Worm (Caenorhabditis elegans) whole organism, L4/young adult: ENCODE results near the gene baf-1.

Experiments used
- W03F9.2 ChIP-seq: fragments of 150-350 bp; optimal IDR thresholded peaks from 2 replicates; lab custom pipeline; 2014; ENCODE audit warnings: missing biosample characterization, missing genetic modification characterization
- dao-5 ChIP-seq: sonication (generic microtip); optimal IDR thresholded peaks from 2 replicates; lab custom pipeline; 2016; ENCODE audit warnings: missing genotype, missing genetic modification characterization, moderate library complexity, missing compliant biosample characterization
- him-1 ChIP-seq: sonication (generic microtip); optimal IDR thresholded peaks from 2 replicates; lab custom pipeline; 2016; ENCODE audit warnings: missing genotype, missing genetic modification reagents, missing genetic modification characterization, missing compliant biosample characterization

baf-1 gene

DNA sequence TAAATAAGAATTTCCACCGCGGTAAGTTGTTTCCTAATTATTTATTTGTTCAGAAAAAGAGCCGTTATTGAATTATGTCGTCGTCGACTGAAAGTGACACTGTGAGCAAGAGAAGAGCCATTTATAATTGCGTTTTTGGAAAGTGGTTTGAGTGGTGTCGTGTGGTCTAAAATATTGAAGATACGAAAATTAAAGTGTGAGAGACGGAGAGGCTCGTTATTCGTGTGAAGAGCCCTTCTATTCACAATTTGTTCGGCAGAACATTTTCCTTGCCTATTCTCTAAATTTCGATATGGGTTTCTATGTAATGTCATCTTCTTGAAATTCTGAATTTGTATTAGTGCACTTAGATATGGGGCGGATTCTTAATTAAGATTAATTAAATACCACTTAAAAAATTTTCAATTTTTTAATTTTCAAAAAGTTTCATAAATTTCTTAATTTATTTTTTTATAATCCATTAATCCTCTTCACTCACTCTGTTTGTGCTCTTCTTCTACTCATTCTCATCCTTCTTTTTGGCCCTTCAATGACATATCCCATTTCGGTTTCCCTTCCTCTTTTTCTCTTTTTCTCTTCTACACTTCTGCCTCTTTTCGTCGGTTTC is 42.6 kb downstream of the baf-1 start:
- TF ChIP-seq W03F9.2 (tag; lab: Kevin White, UChicago): no peak
- TF ChIP-seq him-1: no peak
- TF ChIP-seq dao-5 (tag; lab: Kevin White, UChicago): peak; percentile 46

ce11 chrIII:9511055-9511520 is 43.8 kb downstream of the baf-1 start, which contains the start of gene F55H2.5:
F55H2.5 (plus strand) TSS chrIII:9511470.
- no peak for TF ChIP-seq him-1
- TF ChIP-seq dao-5 (tag; lab: Kevin White, UChicago): no peak
- no peak for TF ChIP-seq W03F9.2 (tag; lab: Kevin White, UChicago)

DNA sequence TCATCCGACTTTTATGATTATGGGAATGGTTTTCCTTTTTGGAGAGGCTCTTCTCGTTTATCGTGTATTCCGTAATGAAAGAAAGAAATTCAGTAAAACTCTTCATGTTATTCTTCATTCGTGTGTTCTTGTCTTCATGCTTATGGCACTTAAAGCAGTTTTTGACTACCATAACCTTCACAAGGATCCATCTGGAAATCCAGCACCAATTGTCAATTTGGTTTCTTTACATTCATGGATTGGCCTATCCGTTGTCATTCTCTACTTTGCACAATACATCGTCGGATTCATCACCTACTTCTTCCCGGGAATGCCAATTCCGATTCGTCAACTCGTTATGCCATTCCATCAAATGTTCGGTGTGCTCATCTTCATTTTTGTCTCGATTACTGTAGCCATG is 44.4 kb downstream of the baf-1 start:
- TF ChIP-seq dao-5 (tag; lab: Kevin White, UChicago): no peak
- no peak for TF ChIP-seq him-1
- TF ChIP-seq W03F9.2 (tag; lab: Kevin White, UChicago): no peak

DNA sequence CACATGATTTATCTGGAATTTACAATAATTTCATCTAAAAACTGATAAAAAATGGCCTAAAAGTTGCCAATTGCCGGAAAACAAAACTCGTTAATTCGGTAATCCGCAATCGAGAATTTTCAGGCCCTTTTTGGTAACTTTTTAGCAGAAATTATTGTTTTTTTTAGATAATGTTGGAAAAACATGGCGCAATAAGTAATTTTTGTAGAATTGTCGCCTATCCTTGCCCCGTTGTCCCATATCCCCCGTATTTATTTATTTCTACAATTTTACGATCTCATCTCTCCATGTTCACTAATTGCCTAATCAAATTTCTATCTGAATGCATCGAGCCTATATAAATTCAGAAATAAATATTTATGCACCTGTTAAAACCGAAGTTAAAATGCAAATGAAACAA is 45.7 kb downstream of the baf-1 start:
- no peak for TF ChIP-seq dao-5 (tag; lab: Kevin White, UChicago)
- TF ChIP-seq W03F9.2 (tag; lab: Kevin White, UChicago): no peak
- no peak for TF ChIP-seq him-1

- no peak for TF ChIP-seq W03F9.2 (tag; lab: Kevin White, UChicago)
- no peak for TF ChIP-seq dao-5 (tag; lab: Kevin White, UChicago)
- TF ChIP-seq him-1: no peak
Observed at ce11 chrIII:9513569-9513968, 46.3 kb downstream of the baf-1 start, which contains the start of gene F55H2.8. F55H2.8 (plus strand) TSS chrIII:9513869.

DNA sequence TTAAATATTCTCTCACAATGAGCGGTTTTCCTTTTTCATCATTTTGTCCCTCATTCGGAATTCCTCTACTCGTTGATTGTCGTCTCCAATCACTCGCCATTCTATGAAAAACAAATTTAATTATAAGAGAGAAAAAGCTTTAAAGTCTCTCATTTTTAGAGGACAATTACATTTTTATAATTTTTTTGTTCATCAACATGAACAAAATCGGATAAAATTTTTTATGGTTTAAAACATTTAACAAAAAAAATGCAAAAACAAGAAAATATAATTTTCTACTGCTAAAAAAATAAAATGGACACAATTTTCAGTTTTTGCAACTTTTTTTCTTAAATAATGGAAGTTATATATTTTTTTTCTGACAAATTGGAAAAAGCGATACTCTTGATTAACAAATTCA is 48.9 kb downstream of the baf-1 start, which contains the start of gene F55H2.7:
TSS of gene F55H2.7 (minus strand) at position 101 of the 400 bp plus-strand sequence.
- TF ChIP-seq him-1 (no peak), W03F9.2 (tag; lab: Kevin White, UChicago) (no peak), dao-5 (tag; lab: Kevin White, UChicago) (no peak)
